Fruit fly (Drosophila melanogaster) whole organism, embryonic: ENCODE results near the gene CG7728.
A peak's percentile ranks its signal among the peaks of the same experiment; 100 is the strongest.

Experiments used
- Abd-B ChIP-seq: fragments of 200-800 bp; sonication (Bioruptor generic); optimal IDR thresholded peaks from 2 replicates; lab custom pipeline; 2018; ENCODE audit warnings: missing biosample characterization, mild to moderate bottlenecking, missing genetic modification characterization, moderate library complexity
- Aef1 ChIP-seq: fragments of 200-800 bp; sonication (Bioruptor generic); IDR thresholded peaks from 3 replicates; pipeline ENCODE4 v1.3.6; 2022; ENCODE audit warnings: missing biosample characterization, missing genetic modification characterization
- BtbVII ChIP-seq: fragments of 200-800 bp; sonication (Bioruptor generic); optimal IDR thresholded peaks from 3 replicates; lab custom pipeline; 2017; ENCODE audit warnings: missing biosample characterization, mild to moderate bottlenecking, missing genetic modification characterization
- CG10431 ChIP-seq: fragments of 200-800 bp; sonication (Bioruptor generic); optimal IDR thresholded peaks from 3 replicates; lab custom pipeline; 2018; ENCODE audit warnings: missing biosample characterization, mild to moderate bottlenecking, missing genetic modification characterization
- CG11247 ChIP-seq: fragments of 200-800 bp; sonication (Bioruptor generic); IDR thresholded peaks from 2 replicates; pipeline ENCODE4 v1.3.6; 2022; ENCODE audit warnings: missing biosample characterization, missing genetic modification characterization
- CG12391 ChIP-seq: fragments of 200-800 bp; sonication (Bioruptor generic); optimal IDR thresholded peaks from 3 replicates; lab custom pipeline; 2018; ENCODE audit warnings: missing biosample characterization, mild to moderate bottlenecking, missing genetic modification characterization, moderate library complexity
- CG12744 ChIP-seq: fragments of 200-800 bp; sonication (Bioruptor generic); optimal IDR thresholded peaks from 2 replicates; lab custom pipeline; 2016; ENCODE audit warnings: missing biosample characterization, missing genetic modification characterization
- CG12769 ChIP-seq: fragments of 200-800 bp; sonication (Bioruptor generic); optimal IDR thresholded peaks from 2 replicates; lab custom pipeline; 2019; ENCODE audit warnings: missing biosample characterization, mild to moderate bottlenecking, missing genetic modification characterization, moderate library complexity
- CG13424 ChIP-seq: fragments of 200-800 bp; sonication (Bioruptor generic); optimal IDR thresholded peaks from 2 replicates; lab custom pipeline; 2019; ENCODE audit warnings: missing biosample characterization, mild to moderate bottlenecking, missing genetic modification characterization, moderate library complexity
- CG17328 ChIP-seq: fragments of 200-800 bp; sonication (Bioruptor generic); IDR thresholded peaks from 2 replicates; pipeline ENCODE4 v1.3.6; 2022; ENCODE audit warnings: missing biosample characterization, missing genetic modification characterization
- CG17385 ChIP-seq: fragments of 200-800 bp; sonication (Bioruptor generic); optimal IDR thresholded peaks from 3 replicates; lab custom pipeline; 2018; ENCODE audit warnings: missing biosample characterization, mild to moderate bottlenecking, missing genetic modification characterization
- CG1792 ChIP-seq: fragments of 200-800 bp; sonication (Bioruptor generic); optimal IDR thresholded peaks from 2 replicates; lab custom pipeline; 2016; ENCODE audit warnings: missing biosample characterization, missing genetic modification characterization
- CG18619 ChIP-seq: fragments of 200-800 bp; sonication (Bioruptor generic); optimal IDR thresholded peaks from 3 replicates; lab custom pipeline; 2017; ENCODE audit warnings: missing biosample characterization, mild to moderate bottlenecking, missing genetic modification characterization
- CG2116 ChIP-seq: fragments of 200-800 bp; sonication (Bioruptor generic); optimal IDR thresholded peaks from 3 replicates; lab custom pipeline; 2018; ENCODE audit warnings: missing biosample characterization, mild to moderate bottlenecking, missing genetic modification characterization
- CG31365 ChIP-seq: fragments of 200-800 bp; sonication (Bioruptor generic); optimal IDR thresholded peaks from 2 replicates; lab custom pipeline; 2018; ENCODE audit warnings: missing biosample characterization, mild to moderate bottlenecking, missing genetic modification characterization
- CG31441 ChIP-seq: fragments of 200-800 bp; sonication (Bioruptor generic); IDR thresholded peaks from 2 replicates; pipeline ENCODE4 v1.3.6; 2022; ENCODE audit warnings: missing biosample characterization, missing genetic modification characterization
- CG33557 ChIP-seq: fragments of 200-800 bp; sonication (Bioruptor generic); optimal IDR thresholded peaks from 2 replicates; lab custom pipeline; 2019; ENCODE audit warnings: missing biosample characterization, mild to moderate bottlenecking, missing genetic modification characterization, moderate library complexity
- CG4328 ChIP-seq: fragments of 200-800 bp; sonication (Bioruptor generic); optimal IDR thresholded peaks from 3 replicates; lab custom pipeline; 2017; ENCODE audit warnings: missing biosample characterization, missing genetic modification reagents, missing genetic modification characterization
- CG4707 ChIP-seq: fragments of 200-800 bp; sonication (Bioruptor generic); optimal IDR thresholded peaks from 2 replicates; lab custom pipeline; 2018; ENCODE audit warnings: missing biosample characterization, mild to moderate bottlenecking, missing genetic modification characterization, moderate library complexity
- CrebB ChIP-seq: fragments of 200-800 bp; sonication (Bioruptor generic); optimal IDR thresholded peaks from 3 replicates; lab custom pipeline; 2018; ENCODE audit warnings: missing biosample characterization, mild to moderate bottlenecking, missing genetic modification characterization
- D ChIP-seq, 2 experiments: fragments of 200-800 bp in 1 of 2; fragments of >200 bp in 1 of 2; sonication (Bioruptor generic) in 1 of 2; optimal IDR thresholded peaks; 2 replicates in 1 of 2; 3 replicates in 1 of 2; lab custom pipeline; 2017; ENCODE audit warnings: mild to moderate bottlenecking in 1 of 2, missing biosample characterization in 1 of 2, missing genetic modification characterization in 1 of 2, missing genetic modification reagents in 1 of 2
- Drgx ChIP-seq: fragments of 200-800 bp; sonication (Bioruptor generic); IDR thresholded peaks from 2 replicates; pipeline ENCODE4 v1.3.6; 2022; ENCODE audit warnings: missing biosample characterization, missing genetic modification characterization
- ERR ChIP-seq: fragments of 200-800 bp; sonication (Bioruptor generic); optimal IDR thresholded peaks from 2 replicates; lab custom pipeline; 2016; ENCODE audit warnings: missing biosample characterization, missing genetic modification characterization
- Ets65A ChIP-seq: fragments of 200-800 bp; sonication (Bioruptor generic); peaks from one replicate; lab custom pipeline; 2016; ENCODE audit warnings: missing biosample characterization, missing genetic modification characterization
- Med ChIP-seq: fragments of 200-800 bp; sonication (Bioruptor generic); peaks from one replicate; lab custom pipeline; 2016; ENCODE audit warnings: missing biosample characterization, missing genetic modification characterization, mild to moderate bottlenecking, inconsistent platforms, moderate library complexity
- PHDP ChIP-seq: fragments of 200-800 bp; sonication (Bioruptor generic); optimal IDR thresholded peaks from 3 replicates; lab custom pipeline; 2018; ENCODE audit warnings: missing biosample characterization, mild to moderate bottlenecking, missing genetic modification characterization, moderate library complexity
- Pdp1 ChIP-seq, 2 experiments: fragments of 200-800 bp; sonication (Bioruptor generic); optimal IDR thresholded peaks; 3 replicates each; lab custom pipeline; 2016; ENCODE audit warnings: missing biosample characterization in 2 of 2, missing genetic modification characterization in 2 of 2, mild to moderate bottlenecking in 1 of 2, moderate library complexity in 1 of 2
- Sox100B ChIP-seq: fragments of 200-800 bp; sonication (Bioruptor generic); optimal IDR thresholded peaks from 3 replicates; lab custom pipeline; 2018; ENCODE audit warnings: missing biosample characterization, mild to moderate bottlenecking, missing genetic modification characterization
- Stat92E ChIP-seq, 3 experiments: fragments of >200 bp in 2 of 3; fragments of 200-800 bp in 1 of 3; sonication (Bioruptor generic) in 1 of 3; optimal IDR thresholded peaks; 2 replicates each; lab custom pipeline; 2017 to 2019; ENCODE audit warnings: missing biosample characterization in 3 of 3, missing genetic modification characterization in 3 of 3, mild to moderate bottlenecking in 1 of 3, moderate library complexity in 1 of 3
- bsh ChIP-seq, 2 experiments: fragments of 200-800 bp; sonication (Bioruptor generic); optimal IDR thresholded peaks; 2 replicates each; lab custom pipeline; 2017 to 2018; ENCODE audit warnings: mild to moderate bottlenecking in 2 of 2, missing biosample characterization in 2 of 2, missing genetic modification characterization in 2 of 2, moderate library complexity in 1 of 2
- corto ChIP-seq: fragments of 200-800 bp; sonication (Bioruptor generic); optimal IDR thresholded peaks from 2 replicates; lab custom pipeline; 2016; ENCODE audit warnings: missing biosample characterization, mild to moderate bottlenecking, missing genetic modification characterization, moderate library complexity
- crol ChIP-seq: fragments of 200-800 bp; sonication (Bioruptor generic); IDR thresholded peaks from 2 replicates; pipeline ENCODE4 v1.3.6; 2022; ENCODE audit warnings: missing biosample characterization, missing genetic modification characterization
- cwo ChIP-seq: fragments of 200-800 bp; sonication (Bioruptor generic); optimal IDR thresholded peaks from 3 replicates; lab custom pipeline; 2017; ENCODE audit warnings: missing biosample characterization, missing genetic modification characterization, mild to moderate bottlenecking, moderate library complexity, missing genetic modification reagents
- gce ChIP-seq: fragments of 200-800 bp; sonication (Bioruptor generic); IDR thresholded peaks from 3 replicates; pipeline ENCODE4 v1.3.6; 2022; ENCODE audit warnings: missing biosample characterization, missing genetic modification characterization
- gcm ChIP-seq: fragments of 200-800 bp; sonication (Bioruptor generic); optimal IDR thresholded peaks from 2 replicates; lab custom pipeline; 2019; ENCODE audit warnings: missing biosample characterization, mild to moderate bottlenecking, missing genetic modification characterization, moderate library complexity
- ham ChIP-seq: fragments of 200-800 bp; sonication (Bioruptor generic); IDR thresholded peaks from 2 replicates; pipeline ENCODE4 v1.3.6; 2022; ENCODE audit warnings: missing biosample characterization, missing genetic modification characterization
- mirr ChIP-seq: fragments of 200-800 bp; sonication (Bioruptor generic); optimal IDR thresholded peaks from 3 replicates; lab custom pipeline; 2018; ENCODE audit warnings: missing biosample characterization, mild to moderate bottlenecking, missing genetic modification characterization
- nmo ChIP-seq: fragments of 200-800 bp; sonication (Bioruptor generic); optimal IDR thresholded peaks from 2 replicates; lab custom pipeline; 2018; ENCODE audit warnings: missing biosample characterization, mild to moderate bottlenecking, missing genetic modification characterization, moderate library complexity
- odd ChIP-seq: fragments of 200-800 bp; sonication (Bioruptor generic); optimal IDR thresholded peaks from 2 replicates; lab custom pipeline; 2017; ENCODE audit warnings: missing biosample characterization, mild to moderate bottlenecking, missing genetic modification characterization
- pho ChIP-seq: fragments of 200-800 bp; sonication (Bioruptor generic); optimal IDR thresholded peaks from 2 replicates; lab custom pipeline; 2016; ENCODE audit warnings: missing biosample characterization, missing genetic modification characterization
- repo ChIP-seq: fragments of 200-800 bp; sonication (Bioruptor generic); optimal IDR thresholded peaks from 2 replicates; lab custom pipeline; 2016; ENCODE audit warnings: missing biosample characterization, missing genetic modification characterization
- salm ChIP-seq: fragments of 200-800 bp; sonication (Bioruptor generic); optimal IDR thresholded peaks from 2 replicates; lab custom pipeline; 2018; ENCODE audit warnings: missing biosample characterization, mild to moderate bottlenecking, missing genetic modification characterization
- sc ChIP-seq, 3 experiments: fragments of >200 bp in 2 of 3; fragments of 200-800 bp in 1 of 3; sonication (Bioruptor generic) in 1 of 3; optimal IDR thresholded peaks; 2 replicates in 2 of 3; 3 replicates in 1 of 3; lab custom pipeline; 2017; ENCODE audit warnings: mild to moderate bottlenecking in 1 of 3, missing biosample characterization in 1 of 3, missing genetic modification characterization in 1 of 3, missing genetic modification reagents in 1 of 3
- scrt ChIP-seq: fragments of 200-800 bp; sonication (Bioruptor generic); optimal IDR thresholded peaks from 2 replicates; lab custom pipeline; 2018; ENCODE audit warnings: missing biosample characterization, mild to moderate bottlenecking, missing genetic modification characterization, moderate library complexity
- sr ChIP-seq: fragments of 200-800 bp; sonication (Bioruptor generic); IDR thresholded peaks from 3 replicates; pipeline ENCODE4 v1.3.6; 2022; ENCODE audit warnings: missing biosample characterization, missing genetic modification characterization
- tna ChIP-seq: fragments of 200-800 bp; sonication (Bioruptor generic); IDR thresholded peaks from 2 replicates; pipeline ENCODE4 v1.3.6; 2022; ENCODE audit warnings: missing biosample characterization, missing genetic modification characterization; ENCODE audit not compliant: partially characterized antibody
- wek ChIP-seq: fragments of 200-800 bp; sonication (Bioruptor generic); optimal IDR thresholded peaks from 3 replicates; lab custom pipeline; 2018; ENCODE audit warnings: missing biosample characterization, mild to moderate bottlenecking, missing genetic modification characterization, moderate library complexity
- zen ChIP-seq: fragments of 200-800 bp; sonication (Bioruptor generic); optimal IDR thresholded peaks from 3 replicates; lab custom pipeline; 2018; ENCODE audit warnings: missing biosample characterization, mild to moderate bottlenecking, missing genetic modification characterization, moderate library complexity

The CG7728 gene

dm6 chr3L:17047811-17048239 lies 31.5 kb downstream of the CG7728 start (continued):
- TF ChIP-seq CG18619 (GFP tag; lab: Kevin White, UChicago) (peak; percentile 5), Med (GFP tag; lab: Kevin White, UChicago) (peak; percentile 75), CG17328 (GFP tag; lab: Robert Waterston, UW) (peak; percentile 33; the same call in 1 of the 2 replicates), crol (GFP tag; lab: Robert Waterston, UW) (peak; percentile 23; the same call in 1 of the 2 replicates), CG31365 (tag; lab: Kevin White, UChicago) (peak; percentile 22), pho (no peak), corto (GFP tag; lab: Kevin White, UChicago) (no peak), D (optimal IDR thresholded peaks at IDR 0.05; lab: Kevin White, UChicago) (no peak), D (GFP tag; optimal IDR thresholded peaks at IDR 0.05; lab: Kevin White, UChicago) (peak; percentile 36), tna (no peak), scrt (GFP tag; lab: Kevin White, UChicago) (peak; percentile 62), zen (no peak), CG11247 (GFP tag; lab: Robert Waterston, UW) (0 out of 2 replicates have a peak, but pooled peaks have one; percentile 23), CG12391 (tag; lab: Kevin White, UChicago) (peak; percentile 12), CG1792 (GFP tag; lab: Kevin White, UChicago) (no peak), sc (optimal IDR thresholded peaks at IDR 0.05; lab: Kevin White, UChicago) (no peak), sc (GFP tag; optimal IDR thresholded peaks at IDR 0.05; lab: Kevin White, UChicago) (peak; percentile 22), Stat92E (GFP tag; optimal IDR thresholded peaks at IDR 0.05; lab: Kevin White, UChicago) (peak in 1 of 3 experiments; percentile 21), Ets65A (GFP tag; lab: Kevin White, UChicago) (peak; percentile 39), CG4707 (GFP tag; lab: Kevin White, UChicago) (peak; percentile 41), Abd-B (GFP tag; lab: Kevin White, UChicago) (no peak), CG17385 (peak; percentile 36), nmo (GFP tag; lab: Kevin White, UChicago) (peak; percentile 5), salm (peak; percentile 51), BtbVII (GFP tag; lab: Kevin White, UChicago) (no peak), PHDP (tag; lab: Kevin White, UChicago) (peak; percentile 60), CG10431 (peak; percentile 56), wek (peak; percentile 59), CG33557 (GFP tag; lab: Kevin White, UChicago) (peak; percentile 5), gce (GFP tag; lab: Robert Waterston, UW) (peak; percentile 48; the same call in 1 of the 3 replicates), ham (no peak), ERR (no peak), CG12769 (tag; lab: Kevin White, UChicago) (peak; percentile 65), odd (GFP tag; lab: Kevin White, UChicago) (peak; percentile 33), Drgx (no peak), Sox100B (GFP tag; lab: Kevin White, UChicago) (peak; percentile 47), Pdp1 (GFP tag; optimal IDR thresholded peaks at IDR 0.05; lab: Kevin White, UChicago) (no peak), mirr (GFP tag; lab: Kevin White, UChicago) (no peak), CG31441 (GFP tag; lab: Robert Waterston, UW) (peak; percentile 15; the same call in 1 of the 2 replicates), sr (peak; percentile 48; the same call in 2 of the 3 replicates), CG13424 (tag; lab: Kevin White, UChicago) (peak; percentile 38), CG2116 (no peak), CrebB (peak; percentile 37), Aef1 (GFP tag; lab: Robert Waterston, UW) (no peak), repo (GFP tag; lab: Kevin White, UChicago) (no peak), bsh (GFP tag; optimal IDR thresholded peaks at IDR 0.05; lab: Kevin White, UChicago) (peak in 1 of 2 experiments; percentile 63), cwo (GFP tag; lab: Kevin White, UChicago) (peak; percentile 21), gcm (GFP tag; lab: Kevin White, UChicago) (peak; percentile 6), CG12744 (GFP tag; lab: Kevin White, UChicago) (no peak), CG4328 (GFP tag; lab: Kevin White, UChicago) (peak; percentile 45)
